ENCODE assay signal across 2 fruit fly cellular contexts in genomic region chrX:1276047-1276756, dm6.
A peak's percentile ranks its signal among the peaks of the same experiment; 100 is the strongest.
TF ChIP-seq lines count a peak whose summit lies in the region.

No protein-coding gene starts in this region.

TF ChIP-seq in whole organism, embryonic, 481 proteins besides CTCF, POLR2A, EP300 and RAD21 (continued from another document):
- TF ChIP-seq CG1832 (GFP tag; optimal IDR thresholded peaks at IDR 0.05; lab: Kevin White, UChicago) = peak; percentile 70
- TF ChIP-seq ci (GFP tag; IDR thresholded peaks at IDR 0.05; lab: Robert Waterston, UW) = 0 out of 3 replicates have a peak, but pooled peaks have one; percentile 15
- no peak for TF ChIP-seq CG2875 (GFP tag; optimal IDR thresholded peaks at IDR 0.05; lab: Kevin White, UChicago)
- TF ChIP-seq trem (tag; optimal IDR thresholded peaks at IDR 0.05; lab: Kevin White, UChicago) = peak; percentile 7
- TF ChIP-seq Nf-YB (GFP tag; optimal IDR thresholded peaks at IDR 0.05; lab: Kevin White, UChicago) = peak; percentile 99
- TF ChIP-seq grn (GFP tag; optimal IDR thresholded peaks at IDR 0.05; lab: Kevin White, UChicago) = peak; percentile 27
- no peak for TF ChIP-seq Hr3 (GFP tag; optimal IDR thresholded peaks at IDR 0.05; lab: Kevin White, UChicago)
- TF ChIP-seq chinmo (GFP tag; IDR thresholded peaks at IDR 0.05; lab: Robert Waterston, UW; ENCODE audit: partially characterized antibody) = peak; percentile 80; the same call in 3 of the 4 replicates
- TF ChIP-seq CG8281 (tag; optimal IDR thresholded peaks at IDR 0.05; lab: Kevin White, UChicago) = no peak
- TF ChIP-seq pfk (GFP tag; optimal IDR thresholded peaks at IDR 0.05; lab: Kevin White, UChicago) = peak; percentile 100
- TF ChIP-seq unc-4 (GFP tag; IDR thresholded peaks at IDR 0.05; lab: Robert Waterston, UW; ENCODE audit: partially characterized antibody) = 0 out of 2 replicates have a peak, but pooled peaks have one; percentile 23
- TF ChIP-seq HLH4C (GFP tag; IDR thresholded peaks at IDR 0.05; lab: Robert Waterston, UW; ENCODE audit: partially characterized antibody) = no peak
- TF ChIP-seq sisA (GFP tag; IDR thresholded peaks at IDR 0.05; lab: Robert Waterston, UW) = no peak
- TF ChIP-seq Pdp1 (GFP tag; optimal IDR thresholded peaks at IDR 0.05; lab: Kevin White, UChicago) = peak in 1 of 2 experiments; percentile 76
- peak; percentile 43 for TF ChIP-seq HLHmδ (GFP tag; optimal IDR thresholded peaks at IDR 0.05; lab: Kevin White, UChicago)
- no peak for TF ChIP-seq caup (GFP tag; optimal IDR thresholded peaks at IDR 0.05; lab: Kevin White, UChicago; ENCODE audit: severe bottlenecking)
- TF ChIP-seq Doc3 (GFP tag; IDR thresholded peaks at IDR 0.05; lab: Robert Waterston, UW; ENCODE audit: partially characterized antibody) = 0 out of 3 replicates have a peak, but pooled peaks have one; percentile 16
- TF ChIP-seq ken (GFP tag; IDR thresholded peaks at IDR 0.05; lab: Robert Waterston, UW) = no peak
- peak; percentile 74; the same call in 1 of the 2 replicates for TF ChIP-seq Nf-YA (GFP tag; IDR thresholded peaks at IDR 0.05; lab: Robert Waterston, UW)
- 0 out of 2 replicates have a peak, but pooled peaks have one; percentile 6 for TF ChIP-seq vvl (GFP tag; IDR thresholded peaks at IDR 0.05; lab: Robert Waterston, UW)
- TF ChIP-seq Trl (optimal IDR thresholded peaks at IDR 0.05; lab: Kevin White, UChicago) = peak; percentile 88 to 96
- no peak for TF ChIP-seq Trl (GFP tag; optimal IDR thresholded peaks at IDR 0.05; lab: Kevin White, UChicago)

TF ChIP-seq in whole organism, prepupa, 60 proteins besides CTCF, POLR2A, EP300 and RAD21 (continued from another document):
- no peak for TF ChIP-seq esn (GFP tag; optimal IDR thresholded peaks at IDR 0.05; lab: Kevin White, UChicago)
- peak; percentile 8; the same call in 2 of the 3 replicates for TF ChIP-seq CG6163 (GFP tag; IDR thresholded peaks at IDR 0.05; lab: Robert Waterston, UW)
- TF ChIP-seq svp (GFP tag; lab: Kevin White, UChicago) = peak; percentile 38
- TF ChIP-seq spab (GFP tag; optimal IDR thresholded peaks at IDR 0.05; lab: Kevin White, UChicago) = no peak
- TF ChIP-seq CG9139 (GFP tag; optimal IDR thresholded peaks at IDR 0.05; lab: Kevin White, UChicago) = no peak
- no peak for TF ChIP-seq dsx (GFP tag; optimal IDR thresholded peaks at IDR 0.05; lab: Kevin White, UChicago; ENCODE audit: poor library complexity, severe bottlenecking)
- TF ChIP-seq ss (GFP tag; optimal IDR thresholded peaks at IDR 0.05; lab: Kevin White, UChicago) = no peak
- TF ChIP-seq Sox15 (GFP tag; optimal IDR thresholded peaks at IDR 0.05; lab: Kevin White, UChicago) = no peak
- TF ChIP-seq CG15336 (GFP tag; IDR thresholded peaks at IDR 0.05; lab: Robert Waterston, UW) = no peak
- TF ChIP-seq Ets21C (GFP tag; optimal IDR thresholded peaks at IDR 0.05; lab: Kevin White, UChicago) = no peak
- TF ChIP-seq Met (GFP tag; optimal IDR thresholded peaks at IDR 0.05; lab: Kevin White, UChicago) = no peak
- no peak for TF ChIP-seq CG6276 (GFP tag; optimal IDR thresholded peaks at IDR 0.05; lab: Kevin White, UChicago)
- TF ChIP-seq CG10631 (GFP tag; optimal IDR thresholded peaks at IDR 0.05; lab: Kevin White, UChicago) = no peak
- TF ChIP-seq cyc (GFP tag; optimal IDR thresholded peaks at IDR 0.05; lab: Kevin White, UChicago) = no peak
- no peak for TF ChIP-seq CG16779 (tag; optimal IDR thresholded peaks at IDR 0.05; lab: Kevin White, UChicago)
- TF ChIP-seq CG8632 (GFP tag; optimal IDR thresholded peaks at IDR 0.05; lab: Kevin White, UChicago) = no peak
- no peak for TF ChIP-seq CG31627 (GFP tag; optimal IDR thresholded peaks at IDR 0.05; lab: Kevin White, UChicago)
- no peak for TF ChIP-seq net (GFP tag; optimal IDR thresholded peaks at IDR 0.05; lab: Kevin White, UChicago)
- TF ChIP-seq CG6854 (GFP tag; optimal IDR thresholded peaks at IDR 0.05; lab: Kevin White, UChicago) = peak; percentile 32
- TF ChIP-seq CG11762 (GFP tag; optimal IDR thresholded peaks at IDR 0.05; lab: Kevin White, UChicago; ENCODE audit: insufficient read depth) = no peak
- TF ChIP-seq Eip75B (GFP tag; optimal IDR thresholded peaks at IDR 0.05; lab: Kevin White, UChicago) = no peak
- no peak for TF ChIP-seq CG10669 (GFP tag; optimal IDR thresholded peaks at IDR 0.05; lab: Kevin White, UChicago)
- TF ChIP-seq fd59A (GFP tag; optimal IDR thresholded peaks at IDR 0.05; lab: Kevin White, UChicago) = no peak
- TF ChIP-seq CG3032 (tag; optimal IDR thresholded peaks at IDR 0.05; lab: Kevin White, UChicago) = no peak
- TF ChIP-seq lz (GFP tag; optimal IDR thresholded peaks at IDR 0.05; lab: Kevin White, UChicago) = no peak
- TF ChIP-seq CG32006 (GFP tag; optimal IDR thresholded peaks at IDR 0.05; lab: Kevin White, UChicago) = no peak
- no peak for TF ChIP-seq Eip93F (GFP tag; optimal IDR thresholded peaks at IDR 0.05; lab: Kevin White, UChicago)
- TF ChIP-seq OdsH (GFP tag; optimal IDR thresholded peaks at IDR 0.05; lab: Kevin White, UChicago) = no peak
TF ChIP-seq in whole organism, prepupa: peak in this region for 6.
